Worm (Caenorhabditis elegans): ENCODE results near the gene Y50D4C.3.

The Y50D4C.3 gene

DNA sequence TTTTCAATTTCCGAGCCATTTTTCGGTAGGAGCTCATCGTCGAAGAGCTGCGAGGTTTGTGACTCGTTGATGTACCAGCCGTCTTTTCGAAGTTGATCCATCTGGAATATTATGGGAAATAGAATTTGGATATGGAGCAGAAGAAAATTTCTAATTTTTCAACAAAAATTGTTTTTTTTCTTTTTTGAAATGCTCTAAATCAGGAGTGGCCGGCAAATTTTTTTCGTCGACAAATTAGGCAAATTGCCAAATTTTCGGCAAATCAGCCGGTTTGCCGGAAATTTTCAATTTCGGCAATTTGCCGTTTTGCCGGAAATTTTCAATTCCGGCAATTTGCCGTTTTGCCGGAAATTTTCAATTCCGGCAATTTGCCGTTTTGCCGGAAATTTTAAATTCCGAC, at the start of gene Y50D4C.3:
Gene Y50D4C.3 (minus strand): TSS at position 101 of the 400 bp plus-strand sequence.
- TF ChIP-seq unc-62 (GFP tag; optimal IDR thresholded peaks at IDR 0.05) = no peak

DNA sequence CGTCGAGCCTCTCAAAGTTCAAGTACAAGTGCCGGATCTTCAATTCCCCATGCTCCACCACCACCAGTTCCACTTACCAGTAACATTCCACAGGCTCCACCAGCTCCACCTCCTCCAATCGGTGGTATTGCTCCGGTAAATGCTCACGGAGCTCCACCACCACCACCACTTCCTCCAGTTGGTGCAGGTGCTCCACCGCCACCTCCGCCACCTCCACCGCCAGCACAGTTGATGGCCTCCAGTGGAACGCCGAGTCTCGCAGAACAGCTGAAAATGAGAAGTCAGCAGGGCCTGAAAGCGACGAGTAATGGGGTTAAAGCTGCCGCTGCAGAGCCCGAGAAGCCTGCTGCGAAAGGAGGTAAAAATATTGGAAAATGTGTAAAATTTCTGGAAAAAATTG, 45.3 kb upstream of the Y50D4C.3 start:
- no peak for TF ChIP-seq unc-62 (GFP tag; optimal IDR thresholded peaks at IDR 0.05)

DNA sequence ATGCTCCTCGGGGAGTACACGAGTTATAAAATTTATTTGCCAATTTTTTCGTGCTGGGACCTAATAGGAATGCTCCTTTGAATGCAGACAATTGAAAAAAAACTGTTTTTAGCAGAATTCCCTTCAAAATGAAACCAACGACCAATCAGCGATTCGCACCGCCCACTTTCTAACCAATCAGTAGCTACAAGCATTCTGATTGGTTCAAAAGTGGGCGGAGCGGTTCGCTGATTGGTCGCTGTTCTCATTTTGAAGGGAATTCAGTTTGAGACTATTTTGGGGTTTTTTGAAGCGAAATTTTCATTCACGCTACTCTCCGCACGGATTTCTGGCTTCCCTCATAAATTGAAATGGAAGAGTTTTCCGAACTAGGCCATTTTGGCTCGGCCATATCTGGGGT, 38.1 kb upstream of the Y50D4C.3 start:
- no peak for TF ChIP-seq unc-62 (GFP tag; optimal IDR thresholded peaks at IDR 0.05)

DNA sequence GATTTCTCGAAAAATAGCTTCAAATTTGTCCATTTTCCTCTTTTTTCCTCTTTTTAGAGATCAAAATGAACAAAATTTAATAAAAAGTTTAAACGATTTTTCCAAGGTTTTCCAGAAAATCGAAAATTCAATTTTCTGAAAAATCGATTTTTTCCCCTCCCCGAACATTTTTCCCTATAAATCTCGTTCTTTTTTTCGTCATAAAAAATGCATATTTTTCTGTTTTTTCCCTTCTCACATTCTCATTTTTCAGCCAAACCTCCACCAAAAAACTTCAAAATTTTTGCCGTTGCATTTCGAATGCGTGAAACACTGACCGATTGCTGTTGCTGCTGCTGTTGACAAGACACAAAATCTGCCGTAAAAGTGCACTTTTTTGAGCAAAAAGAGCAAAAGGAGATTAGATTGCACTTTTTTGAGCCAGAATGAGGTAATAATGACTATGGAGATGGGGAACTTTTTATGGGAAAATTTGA, 37.3 kb upstream of the Y50D4C.3 start, which contains the start of the genes Y50D4C.12 and unc-34:
Gene Y50D4C.12 (plus strand): TSS at position 301 of the 476 bp plus-strand sequence.
Gene unc-34 (plus strand): TSS at position 426 of the 476 bp plus-strand sequence.
- no peak for TF ChIP-seq unc-62 (GFP tag; optimal IDR thresholded peaks at IDR 0.05)

DNA sequence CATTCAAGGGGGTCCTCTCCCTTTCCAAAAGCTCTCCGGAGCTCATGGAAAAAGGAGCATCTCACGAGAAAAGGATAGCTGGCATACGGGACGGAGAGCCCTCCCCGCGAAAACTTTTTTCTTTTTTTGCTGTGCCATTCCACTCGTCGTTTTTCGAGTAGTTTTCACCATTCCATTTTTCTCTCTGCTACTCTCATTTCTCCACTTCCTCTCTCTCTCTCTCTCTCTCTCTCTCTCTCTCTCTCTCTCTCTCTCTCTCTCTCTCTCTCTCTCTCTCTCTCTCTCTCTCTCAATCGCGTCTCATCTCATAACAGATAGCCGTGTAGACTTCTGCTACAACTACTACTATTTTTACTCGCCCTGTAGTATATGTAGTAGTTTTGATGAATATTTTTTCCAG, 34.7 kb upstream of the Y50D4C.3 start:
- TF ChIP-seq unc-62 (GFP tag; optimal IDR thresholded peaks at IDR 0.05) = no peak

DNA sequence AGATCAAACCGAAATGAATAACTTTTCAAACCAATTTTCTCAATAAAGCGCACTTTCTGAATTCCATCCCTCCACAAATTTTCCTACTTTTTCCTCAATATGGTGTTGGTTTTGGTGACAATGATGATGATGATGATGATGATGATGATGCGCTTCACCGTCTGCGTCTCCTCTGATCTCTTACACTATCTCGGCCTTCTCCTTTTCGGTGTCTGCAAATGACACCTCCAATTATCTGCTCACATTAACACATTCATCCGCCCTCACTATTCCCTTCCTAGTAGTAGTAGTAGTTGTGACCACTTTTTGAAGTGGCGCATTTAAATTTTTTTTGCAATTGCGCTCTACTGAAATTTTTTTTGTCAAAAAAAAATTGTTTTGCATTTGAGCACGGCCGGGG, 33.6 kb upstream of the Y50D4C.3 start:
- no peak for TF ChIP-seq unc-62 (GFP tag; optimal IDR thresholded peaks at IDR 0.05)

DNA sequence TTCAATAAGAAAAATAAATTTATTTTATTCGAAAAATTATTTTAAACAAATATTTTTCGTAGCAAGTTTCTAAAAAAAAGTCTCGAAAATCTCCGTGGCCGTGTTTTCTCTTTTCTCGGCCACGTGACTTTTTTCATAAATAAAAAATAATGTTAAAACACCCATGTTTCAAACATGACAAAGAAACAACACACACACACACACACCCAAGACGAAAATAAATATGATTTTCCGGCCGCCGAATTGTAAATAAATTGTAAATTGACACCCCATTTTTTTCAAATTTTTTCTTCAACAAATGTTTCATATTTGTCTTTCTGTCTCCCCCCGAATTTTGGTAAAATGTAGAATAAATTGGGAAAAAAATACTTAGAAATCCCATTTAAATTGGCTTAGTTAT, 32.8 kb upstream of the Y50D4C.3 start:
- TF ChIP-seq unc-62 (GFP tag; optimal IDR thresholded peaks at IDR 0.05) = no peak

DNA sequence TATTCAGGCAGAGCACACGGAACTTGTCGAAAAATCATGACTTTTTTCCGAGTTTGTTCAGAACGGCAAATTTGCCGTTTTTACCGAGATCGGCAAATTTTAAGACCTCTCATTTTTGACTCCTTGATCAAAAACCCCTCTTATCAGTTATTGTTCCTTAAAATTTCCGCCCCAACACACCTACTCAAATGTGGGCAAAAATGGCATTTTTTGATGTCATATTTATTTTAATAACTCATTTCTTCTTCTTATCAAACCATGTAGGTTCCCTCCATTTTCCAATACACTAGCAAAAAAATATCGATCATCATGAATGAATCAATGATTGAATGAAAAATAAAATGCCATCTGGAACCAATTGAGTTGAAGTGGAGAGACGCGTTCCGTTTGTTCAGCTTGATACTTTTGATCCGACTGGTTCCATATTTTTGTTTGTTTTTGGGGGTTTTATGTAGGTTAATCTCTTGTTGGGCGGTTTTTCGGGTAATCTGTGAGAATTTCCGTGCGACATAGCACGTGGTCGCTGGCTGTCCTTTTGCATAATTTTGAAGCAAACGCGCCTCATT, 31.5 kb upstream of the Y50D4C.3 start:
- TF ChIP-seq unc-62 (GFP tag; optimal IDR thresholded peaks at IDR 0.05) = no peak

DNA sequence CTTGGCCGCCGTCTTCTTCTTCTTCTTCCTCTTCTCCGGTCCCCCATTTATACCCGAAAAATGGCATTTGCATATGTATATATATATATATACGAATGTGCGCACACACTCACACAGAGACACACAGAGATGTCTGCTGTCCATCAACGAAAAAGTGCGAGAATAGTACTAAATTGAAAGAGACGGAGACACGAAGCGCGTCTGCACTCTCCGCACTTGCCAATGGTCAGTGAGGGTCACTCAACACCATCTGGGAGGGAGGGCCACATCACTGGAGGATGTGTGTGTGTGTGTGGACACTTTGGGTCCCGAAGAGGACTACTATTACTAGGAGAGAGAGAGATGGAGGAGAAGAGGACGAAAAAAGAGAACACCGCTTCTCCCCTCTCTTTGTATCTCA, 30.1 kb upstream of the Y50D4C.3 start:
- TF ChIP-seq unc-62 (GFP tag; optimal IDR thresholded peaks at IDR 0.05) = no peak

DNA sequence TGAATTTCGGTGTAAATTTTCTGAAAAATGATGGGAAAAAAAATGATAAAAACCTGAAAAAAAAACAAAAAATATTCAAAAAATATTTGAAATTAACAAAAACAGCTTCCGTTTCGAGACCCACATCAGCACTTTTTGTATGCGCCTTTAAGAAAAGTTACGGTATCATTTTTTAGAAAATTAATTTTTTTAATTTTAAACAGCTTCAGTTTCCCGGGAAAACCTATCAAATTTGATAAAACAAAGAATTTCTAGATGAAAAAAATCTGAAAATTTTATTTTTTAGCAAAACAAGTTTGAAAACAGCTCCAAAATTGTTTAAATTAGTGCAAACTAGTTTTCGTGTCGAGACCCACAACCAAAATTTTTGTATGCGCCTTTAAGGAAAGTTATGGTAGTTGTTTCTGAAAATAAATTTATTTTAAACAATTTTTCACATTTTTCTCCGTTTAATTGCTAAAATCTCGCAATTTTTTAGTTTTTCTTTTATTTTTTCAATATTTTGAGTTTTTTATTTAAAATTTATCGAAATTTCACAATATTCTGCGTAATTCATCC, 24.0 kb upstream of the Y50D4C.3 start:
- no peak for TF ChIP-seq unc-62 (GFP tag; optimal IDR thresholded peaks at IDR 0.05)

DNA sequence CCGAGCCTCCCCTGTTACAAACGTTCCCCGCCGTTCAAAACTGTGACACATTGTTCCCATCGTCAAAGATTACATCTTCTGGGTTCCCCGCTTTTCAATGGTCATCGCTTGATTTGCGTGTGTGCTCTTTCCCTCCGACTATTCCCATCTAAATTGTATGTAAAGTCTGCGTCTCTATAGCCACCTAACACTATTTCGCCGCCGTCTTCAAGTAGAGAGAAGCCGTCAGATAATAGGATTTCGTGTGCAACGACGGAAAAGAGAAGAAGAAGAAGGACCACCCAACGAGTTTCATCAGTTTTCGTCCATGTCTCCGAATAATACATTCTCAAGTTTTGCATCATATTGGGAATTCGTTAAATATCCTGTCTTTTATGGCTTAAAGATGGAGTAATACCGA, 21.1 kb upstream of the Y50D4C.3 start:
- no peak for TF ChIP-seq unc-62 (GFP tag; optimal IDR thresholded peaks at IDR 0.05)

DNA sequence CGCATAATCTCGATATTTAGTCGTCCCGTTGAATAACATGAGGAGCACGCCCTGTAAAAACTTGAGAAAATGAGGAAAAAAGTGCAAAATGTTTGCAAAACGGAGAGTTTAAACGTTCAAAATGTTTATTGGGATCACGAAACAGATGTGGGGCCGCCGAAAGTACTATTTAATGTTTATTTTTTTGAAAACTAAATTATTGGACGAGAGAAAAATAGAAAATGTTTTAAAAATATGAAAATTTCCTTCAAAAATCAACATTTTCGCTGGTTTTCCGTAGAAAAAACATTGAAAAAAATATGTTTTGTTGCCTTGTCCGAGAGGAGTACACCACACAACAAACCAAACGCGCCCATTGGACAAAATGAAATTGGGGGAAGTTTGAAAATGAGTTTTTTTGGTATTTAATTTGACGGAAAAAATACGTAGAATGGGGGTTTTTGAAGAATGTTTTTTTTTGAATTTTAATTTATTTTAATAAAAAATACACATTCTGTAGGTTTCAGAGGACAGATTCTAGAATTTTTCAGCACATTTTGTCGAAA, 19.8 kb upstream of the Y50D4C.3 start, which contains the start of gene sqv-6:
Gene sqv-6 (minus strand): TSS at position 51 of the 545 bp plus-strand sequence.
- TF ChIP-seq unc-62 (GFP tag; optimal IDR thresholded peaks at IDR 0.05) = no peak

DNA sequence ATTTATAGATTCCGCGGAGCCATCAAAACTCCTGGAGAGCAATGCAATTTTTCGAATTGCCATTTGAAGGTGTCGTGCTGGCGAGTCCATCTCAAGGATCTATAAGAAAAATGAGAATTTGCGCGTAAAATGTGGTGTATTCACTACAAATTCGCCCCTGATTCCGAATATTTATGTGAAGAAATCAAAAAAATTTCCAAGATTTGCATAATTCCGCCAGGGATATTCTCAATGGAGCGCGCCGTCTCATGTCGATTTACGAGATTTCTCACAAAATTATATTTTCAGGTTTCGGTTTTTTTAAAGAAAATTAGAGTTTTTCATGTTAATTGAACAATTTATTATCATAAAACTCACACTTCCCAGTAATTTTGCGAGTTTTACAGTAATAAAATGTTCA, 4.7 kb upstream of the Y50D4C.3 start, which contains the start of gene Y50D4C.6:
Gene Y50D4C.6 (minus strand): TSS at position 101 of the 400 bp plus-strand sequence.
- TF ChIP-seq unc-62 (GFP tag; optimal IDR thresholded peaks at IDR 0.05) = no peak

DNA sequence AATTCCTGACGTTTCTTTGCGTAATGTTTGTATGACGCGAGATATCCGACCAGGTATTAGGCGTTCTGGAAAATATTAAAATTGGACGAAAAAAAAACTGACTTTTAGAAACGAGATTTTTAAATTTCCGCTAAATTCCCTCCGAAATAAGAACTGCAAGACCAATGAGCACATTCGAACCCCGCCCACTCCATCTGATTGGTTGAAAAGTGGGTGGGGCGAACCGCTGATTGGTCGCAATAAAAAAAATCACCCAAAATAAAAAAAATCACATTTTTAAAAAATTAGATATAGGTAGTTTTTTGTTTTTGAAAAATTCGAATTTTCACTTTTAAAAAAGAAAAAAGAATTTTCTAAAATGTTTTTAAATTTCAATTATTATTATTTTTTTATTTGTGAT, 4.0 kb upstream of the Y50D4C.3 start:
- no peak for TF ChIP-seq unc-62 (GFP tag; optimal IDR thresholded peaks at IDR 0.05)

DNA sequence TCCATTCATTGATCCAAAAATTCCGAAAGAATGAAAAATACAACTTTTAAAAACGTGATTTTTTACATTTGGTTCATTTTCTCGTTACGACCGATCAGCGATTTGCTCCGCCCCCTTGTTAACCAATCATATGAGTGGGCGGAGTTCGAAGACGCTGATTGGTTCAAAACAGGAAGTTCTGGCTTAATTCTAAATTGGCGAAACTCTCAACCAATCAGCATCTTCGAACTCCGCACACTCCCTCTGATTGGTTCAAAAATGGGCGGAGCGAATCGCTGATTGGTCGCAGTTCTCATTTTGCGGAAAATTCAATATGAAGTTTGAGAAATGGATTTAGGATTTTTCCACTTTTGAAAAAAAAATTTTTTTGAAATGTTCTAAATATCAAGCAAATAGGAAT, 784 bp upstream of the Y50D4C.3 start:
- TF ChIP-seq unc-62 (GFP tag; optimal IDR thresholded peaks at IDR 0.05) = no peak

DNA sequence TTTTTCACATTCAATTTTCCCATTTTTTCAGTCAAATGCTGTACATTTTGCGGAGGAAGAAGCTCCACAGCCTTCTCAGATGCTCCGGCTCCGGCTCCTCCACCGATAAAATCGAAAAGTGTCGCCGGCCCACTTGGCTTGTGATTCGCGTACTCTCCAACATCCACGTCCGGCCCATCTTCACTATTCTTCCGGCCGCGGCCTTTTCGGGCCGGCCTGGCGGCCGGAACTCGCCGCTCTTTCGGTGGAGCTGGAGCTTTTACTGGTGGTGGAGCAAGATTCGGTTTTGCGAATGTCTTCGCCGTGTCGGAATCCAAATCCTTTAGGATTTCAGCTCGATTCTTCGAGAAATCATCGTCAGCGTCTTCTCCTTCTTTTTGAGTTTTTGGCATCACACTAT, 2.5 kb downstream of the Y50D4C.3 start:
- no peak for TF ChIP-seq unc-62 (GFP tag; optimal IDR thresholded peaks at IDR 0.05)

DNA sequence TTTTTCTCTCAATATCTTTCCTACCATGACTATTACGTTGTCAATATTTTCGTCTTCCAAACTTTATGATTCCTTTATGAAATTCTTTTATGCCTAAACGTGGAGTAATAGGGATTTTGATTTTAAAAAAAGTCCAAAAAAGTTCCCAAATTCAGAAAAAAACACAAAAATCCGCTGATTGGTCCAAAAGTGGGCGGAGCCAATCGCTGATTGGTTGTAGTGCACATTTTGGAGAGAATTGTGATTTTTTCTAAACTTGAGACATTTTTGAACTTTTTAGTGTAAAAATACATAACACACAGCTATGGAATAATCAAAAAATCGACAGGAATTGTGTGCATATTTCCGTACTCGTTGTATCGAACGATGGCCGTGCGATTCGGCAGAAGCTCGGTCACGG, 5.7 kb downstream of the Y50D4C.3 start:
- TF ChIP-seq unc-62 (GFP tag; optimal IDR thresholded peaks at IDR 0.05) = no peak

Data from whole organism, dauer.